Fruit fly (Drosophila melanogaster) Kc167 (cell line): ENCODE data around the gene wb.

Source experiments
- Myc ChIP-seq: fragments of >200 bp; optimal IDR thresholded peaks from 2 replicates; lab custom pipeline; 2017; ENCODE audit warnings: missing external identifiers
- psq ChIP-seq: fragments of >200 bp; optimal IDR thresholded peaks from 2 replicates; lab custom pipeline; 2017; ENCODE audit warnings: missing external identifiers

DNA sequence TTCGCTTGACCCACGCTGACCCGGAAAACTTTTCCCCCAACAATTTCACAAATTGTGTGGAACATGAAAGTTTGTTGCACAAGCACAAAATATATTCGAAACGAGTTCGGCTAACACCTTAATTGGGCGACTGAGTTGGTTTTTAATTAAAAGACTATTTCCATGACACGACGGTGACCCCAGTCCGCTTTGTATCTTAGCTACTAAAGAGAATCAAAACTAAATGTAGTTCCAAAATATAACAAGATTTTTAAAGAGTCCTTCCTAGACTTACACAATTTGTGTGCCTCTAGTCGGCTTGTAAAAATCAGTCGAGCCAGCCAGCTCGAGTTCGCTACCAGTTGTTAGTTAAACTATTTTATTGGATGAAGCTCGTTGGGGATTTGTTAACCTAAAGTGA lies 75.1 kb downstream of the wb start, which contains the start of gene CG15286:
- TF ChIP-seq Myc (lab: Kevin White, UChicago) (no peak), psq (lab: Kevin White, UChicago) (no peak)
